Worm (Caenorhabditis elegans) whole organism, L2 larva: ENCODE data around the gene Y45F10C.6.

Source experiments
- ZK546.5 ChIP-seq: sonication (generic microtip); optimal IDR thresholded peaks from 2 replicates; lab custom pipeline; 2017; ENCODE audit warnings: missing biosample characterization, missing genetic modification characterization
- alr-1 ChIP-seq: fragments of 150-350 bp; optimal IDR thresholded peaks from 2 replicates; lab custom pipeline; 2014; ENCODE audit warnings: missing biosample characterization, missing genetic modification characterization
- egl-27 ChIP-seq: sonication (generic microtip); optimal IDR thresholded peaks from 3 replicates; lab custom pipeline; 2017; ENCODE audit warnings: missing biosample characterization, missing genetic modification reagents, missing genetic modification characterization
- fos-1 ChIP-seq: fragments of 150-350 bp; optimal IDR thresholded peaks from 2 replicates; lab custom pipeline; 2014; ENCODE audit warnings: missing biosample characterization, missing genetic modification characterization
- lsy-2 ChIP-seq, 2 experiments: fragments of 150-350 bp in 1 of 2; sonication (generic microtip) in 1 of 2; optimal IDR thresholded peaks; 2 replicates each; lab custom pipeline; 2014 to 2017; ENCODE audit warnings: missing biosample characterization in 2 of 2, missing genetic modification characterization in 2 of 2
- mdl-1 ChIP-seq, 2 experiments: fragments of 150-350 bp in 1 of 2; sonication (generic microtip) in 1 of 2; optimal IDR thresholded peaks; 2 replicates each; lab custom pipeline; 2017; ENCODE audit warnings: missing biosample characterization in 2 of 2, missing genetic modification characterization in 2 of 2
- nhr-10 ChIP-seq: sonication (generic microtip); optimal IDR thresholded peaks from 2 replicates; lab custom pipeline; 2017; ENCODE audit warnings: missing biosample characterization, missing genetic modification characterization
- nhr-11 ChIP-seq: fragments of 150-350 bp; optimal IDR thresholded peaks from 2 replicates; lab custom pipeline; 2014; ENCODE audit warnings: missing biosample characterization, missing genetic modification characterization
- nhr-21 ChIP-seq: fragments of 150-350 bp; optimal IDR thresholded peaks from 2 replicates; lab custom pipeline; 2014; ENCODE audit warnings: missing biosample characterization, missing genetic modification characterization
- nhr-25 ChIP-seq: fragments of 150-350 bp; sonication (generic microtip); optimal IDR thresholded peaks from 3 replicates; lab custom pipeline; 2014; ENCODE audit warnings: missing biosample characterization, missing genetic modification characterization
- ztf-11 ChIP-seq: sonication (generic microtip); optimal IDR thresholded peaks from 2 replicates; lab custom pipeline; 2017; ENCODE audit warnings: missing biosample characterization, missing genetic modification characterization
- ztf-4 ChIP-seq: fragments of 150-350 bp; optimal IDR thresholded peaks from 2 replicates; lab custom pipeline; 2014; ENCODE audit warnings: missing biosample characterization, missing genetic modification characterization

- TF ChIP-seq nhr-11: no peak
- no peak for TF ChIP-seq ztf-11 (tag; lab: Kevin White, UChicago)
- TF ChIP-seq egl-27 (tag; lab: Kevin White, UChicago): no peak
- TF ChIP-seq nhr-21: no peak
- TF ChIP-seq lsy-2 (tag; optimal IDR thresholded peaks at IDR 0.05; lab: Kevin White, UChicago): no peak
- TF ChIP-seq alr-1 (tag; lab: Kevin White, UChicago): no peak
- no peak for TF ChIP-seq nhr-10
- no peak for TF ChIP-seq nhr-25 (tag; lab: Kevin White, UChicago)
- no peak for TF ChIP-seq fos-1 (tag; lab: Kevin White, UChicago)
- TF ChIP-seq ZK546.5 (tag; lab: Kevin White, UChicago): no peak
- TF ChIP-seq mdl-1 (tag; optimal IDR thresholded peaks at IDR 0.05; lab: Kevin White, UChicago): no peak
- TF ChIP-seq ztf-4 (tag; lab: Kevin White, UChicago): no peak
These were observed 25.7 kb upstream of the Y45F10C.6 start, which contains the start of gene sru-21 for ce11 chrIV:13626469-13626868.
